Worm (Caenorhabditis elegans): ENCODE results near the gene igeg-1.

ce11 chrIV:4545818-4546217 lies 16.6 kb upstream of the igeg-1 start, which contains the start of gene ZK185.5:
- TF ChIP-seq ets-7 (tag; optimal IDR thresholded peaks at IDR 0.05) (no peak), tbx-37 (GFP tag; conservative IDR thresholded peaks at IDR 0.05) (no peak), ceh-13 (GFP tag; optimal IDR thresholded peaks at IDR 0.05) (no peak), tra-4 (tag; optimal IDR thresholded peaks at IDR 0.05) (no peak), ceh-36 (tag; optimal IDR thresholded peaks at IDR 0.05) (no peak), ama-1 (optimal IDR thresholded peaks at IDR 0.05) (no peak), sea-1 (GFP tag; conservative IDR thresholded peaks at IDR 0.05) (no peak), tbx-11 (GFP tag; IDR thresholded peaks at IDR 0.05) (no peak), hmbx-1 (tag; optimal IDR thresholded peaks at IDR 0.05) (no peak), scrt-1 (GFP tag; IDR thresholded peaks at IDR 0.05) (no peak), hmg-4 (GFP tag; optimal IDR thresholded peaks at IDR 0.05) (no peak)
